Worm (Caenorhabditis elegans): ENCODE data around the gene cpg-8.

Gene cpg-8

DNA sequence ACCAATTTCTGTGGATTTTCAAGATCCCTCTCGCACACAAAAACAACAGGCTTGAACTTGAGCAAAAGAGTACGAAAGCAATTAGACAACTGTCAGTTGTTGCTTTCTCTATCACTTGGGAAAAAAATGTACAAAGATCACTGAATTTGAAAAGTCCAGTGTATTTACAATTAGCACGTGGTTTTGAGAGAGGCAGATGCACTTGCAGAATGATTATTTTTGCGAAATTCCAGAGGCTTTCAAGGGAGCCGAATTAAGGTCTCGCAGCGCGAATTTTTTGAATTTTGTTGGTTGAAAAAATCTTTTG, 1.0 kb upstream of the cpg-8 start:
- TF ChIP-seq daf-16 (GFP tag; optimal IDR thresholded peaks at IDR 0.05) (peak in 1 of 2 experiments; percentile 51), daf-16 (tag; optimal IDR thresholded peaks at IDR 0.05) (no peak), zfp-2 (tag; optimal IDR thresholded peaks at IDR 0.05) (no peak), egl-27 (tag; optimal IDR thresholded peaks at IDR 0.05) (no peak), unc-62 (GFP tag; optimal IDR thresholded peaks at IDR 0.05 in 1 of 2) (peak in 1 of 2 experiments; percentile 79), unc-62 (tag; optimal IDR thresholded peaks at IDR 0.05) (no peak), aly-2 (tag; optimal IDR thresholded peaks at IDR 0.05) (no peak), nhr-237 (tag; optimal IDR thresholded peaks at IDR 0.05) (no peak), nhr-77 (tag; optimal IDR thresholded peaks at IDR 0.05) (no peak), snpc-1.2 (GFP tag; IDR thresholded peaks at IDR 0.05) (no peak), hlh-30 (tag; optimal IDR thresholded peaks at IDR 0.05; ENCODE audit: insufficient read depth) (peak; percentile 11), sdz-12 (GFP tag; optimal IDR thresholded peaks at IDR 0.05) (no peak), F44E2.7 (GFP tag; IDR thresholded peaks at IDR 0.05) (no peak), madf-9 (GFP tag; conservative IDR thresholded peaks at IDR 0.05) (no peak), egl-43 (GFP tag; IDR thresholded peaks at IDR 0.05) (no peak), ceh-32 (tag; optimal IDR thresholded peaks at IDR 0.05; ENCODE audit: poor library complexity) (no peak), nhr-48 (tag; optimal IDR thresholded peaks at IDR 0.05) (no peak), daf-19 (GFP tag; conservative IDR thresholded peaks at IDR 0.05) (no peak), mdl-1 (tag; optimal IDR thresholded peaks at IDR 0.05) (no peak), nhr-76 (tag; optimal IDR thresholded peaks at IDR 0.05) (no peak), unc-39 (tag; optimal IDR thresholded peaks at IDR 0.05) (no peak), cey-2 (tag; optimal IDR thresholded peaks at IDR 0.05; ENCODE audit: borderline replicate concordance, insufficient read depth) (no peak), mxl-3 (GFP tag; optimal IDR thresholded peaks at IDR 0.05) (no peak)

DNA sequence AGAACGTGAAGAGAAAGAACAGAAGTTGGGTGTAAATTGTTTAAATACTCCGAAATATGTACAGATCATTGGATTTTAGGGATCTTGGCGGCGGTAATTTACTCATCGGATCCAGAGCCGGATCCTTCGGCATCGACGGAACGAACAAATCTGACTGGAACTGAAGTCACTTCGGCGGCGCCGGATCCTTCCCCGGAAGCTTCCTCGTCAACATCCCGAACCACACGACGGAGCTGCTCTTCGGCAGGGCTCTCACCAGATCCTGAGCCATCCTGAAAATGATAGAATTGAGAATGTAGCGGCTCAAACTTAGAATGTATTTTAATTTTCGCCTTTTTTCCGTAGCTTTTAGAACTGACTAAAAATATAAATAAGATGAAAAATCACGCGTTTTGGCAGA, 575 bp downstream of the cpg-8 start:
- peak in 1 of 2 experiments; percentile 88 for TF ChIP-seq unc-62 (GFP tag; optimal IDR thresholded peaks at IDR 0.05 in 1 of 2)
- no peak for TF ChIP-seq unc-62 (tag; optimal IDR thresholded peaks at IDR 0.05)
- no peak for TF ChIP-seq unc-39 (tag; optimal IDR thresholded peaks at IDR 0.05)
- no peak for TF ChIP-seq gei-8 (GFP tag; optimal IDR thresholded peaks at IDR 0.05)
- peak; percentile 70; the same call in 1 of the 2 replicates for TF ChIP-seq set-16 (GFP tag; IDR thresholded peaks at IDR 0.05)

DNA sequence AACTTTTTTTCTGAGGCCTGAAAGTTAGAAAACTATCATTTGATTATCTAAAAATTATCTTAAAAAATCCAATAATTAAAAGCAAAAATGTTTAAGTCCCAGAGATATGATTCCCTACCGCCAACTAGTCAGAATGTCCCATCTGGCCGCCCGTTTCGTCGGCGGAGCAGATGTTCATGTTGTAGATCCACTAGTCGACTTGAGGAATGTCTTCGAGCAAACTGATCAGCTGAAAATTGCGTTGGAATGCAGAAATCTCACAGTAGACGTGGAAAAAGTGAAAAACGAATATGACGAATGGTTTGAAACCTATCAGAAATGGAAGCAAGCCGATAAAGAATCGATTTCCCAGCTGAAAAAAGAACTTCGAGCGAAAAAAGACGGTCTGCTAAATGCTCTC, 3.0 kb downstream of the cpg-8 start, which contains the start of gene K03B4.1:
Gene K03B4.1 (plus strand): TSS at position 97 of the 400 bp plus-strand sequence.
- peak; percentile 42 for TF ChIP-seq ama-1 (optimal IDR thresholded peaks at IDR 0.05)
- no peak for TF ChIP-seq egl-43 (GFP tag; IDR thresholded peaks at IDR 0.05)
- peak; percentile 72 for TF ChIP-seq sdz-12 (GFP tag; optimal IDR thresholded peaks at IDR 0.05)
- peak; percentile 30; the same call in 1 of the 2 replicates for TF ChIP-seq T26A8.4 (GFP tag; IDR thresholded peaks at IDR 0.05)
- 0 out of 2 replicates have a peak, but pooled peaks have one; percentile 30 for TF ChIP-seq saeg-2 (GFP tag; IDR thresholded peaks at IDR 0.05)
- TF ChIP-seq lin-29 (GFP tag; IDR thresholded peaks at IDR 0.05): no peak
- TF ChIP-seq nhr-102 (tag; optimal IDR thresholded peaks at IDR 0.05): peak; percentile 11
- no peak for TF ChIP-seq aly-2 (tag; optimal IDR thresholded peaks at IDR 0.05)
- TF ChIP-seq T20F7.1 (GFP tag; optimal IDR thresholded peaks at IDR 0.05): no peak
- no peak for TF ChIP-seq dmd-9 (GFP tag; IDR thresholded peaks at IDR 0.05)
- no peak for TF ChIP-seq F44E2.7 (GFP tag; IDR thresholded peaks at IDR 0.05)
- TF ChIP-seq unc-39 (tag; optimal IDR thresholded peaks at IDR 0.05): no peak
- no peak for TF ChIP-seq pqm-1 (tag; optimal IDR thresholded peaks at IDR 0.05)
- peak in 1 of 2 experiments; percentile 14 for TF ChIP-seq lsy-2 (tag; optimal IDR thresholded peaks at IDR 0.05)
- TF ChIP-seq vab-7 (GFP tag; IDR thresholded peaks at IDR 0.05): no peak

DNA sequence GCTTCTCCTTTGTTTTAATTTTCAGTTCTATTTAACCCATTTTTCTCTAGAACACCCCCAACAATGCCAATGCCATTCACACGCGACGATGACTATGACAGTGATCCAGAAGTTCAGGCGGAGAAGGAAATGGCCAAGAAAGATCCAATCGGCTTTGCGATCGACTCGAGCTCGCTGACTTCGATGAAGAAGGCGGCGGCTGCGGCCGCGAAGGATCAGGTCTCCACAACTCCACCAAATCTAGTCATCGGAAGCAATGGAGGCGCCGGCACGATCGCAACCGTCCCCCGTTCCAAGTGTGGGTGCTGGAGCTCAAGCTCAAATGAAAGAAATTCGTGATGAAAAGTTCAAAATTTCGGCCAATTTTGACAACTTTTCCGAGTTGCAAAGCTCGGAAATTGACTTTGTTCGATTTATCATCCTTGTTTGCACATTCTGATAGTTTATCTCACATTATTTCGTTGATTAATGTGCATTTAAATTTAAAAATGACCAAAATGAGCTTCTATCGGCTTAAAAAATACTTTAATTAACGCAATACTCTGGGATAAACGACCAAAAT, 4.2 kb downstream of the cpg-8 start, which contains the start of gene K03B4.2:
Gene K03B4.2 (plus strand): TSS at position 51 of the 562 bp plus-strand sequence.
- TF ChIP-seq rbr-2 (tag; optimal IDR thresholded peaks at IDR 0.05) (no peak), Y48G9A.11 (GFP tag; IDR thresholded peaks at IDR 0.05) (peak; percentile 66; the same call in 1 of the 2 replicates), set-16 (GFP tag; IDR thresholded peaks at IDR 0.05) (peak; percentile 86), dpl-1 (GFP tag; optimal IDR thresholded peaks at IDR 0.05) (no peak), daf-8 (GFP tag; IDR thresholded peaks at IDR 0.05) (no peak), sdz-12 (GFP tag; optimal IDR thresholded peaks at IDR 0.05) (no peak), lsy-2 (tag; optimal IDR thresholded peaks at IDR 0.05) (no peak), unc-62 (GFP tag; optimal IDR thresholded peaks at IDR 0.05 in 1 of 2) (no peak), unc-62 (tag; optimal IDR thresholded peaks at IDR 0.05) (no peak), egl-43 (GFP tag; IDR thresholded peaks at IDR 0.05) (0 out of 2 replicates have a peak, but pooled peaks have one; percentile 33), ama-1 (optimal IDR thresholded peaks at IDR 0.05) (peak; percentile 5), F10B5.3 (tag; optimal IDR thresholded peaks at IDR 0.05) (no peak), zip-2 (tag; optimal IDR thresholded peaks at IDR 0.05) (no peak), hlh-30 (tag; optimal IDR thresholded peaks at IDR 0.05; ENCODE audit: insufficient read depth) (no peak), fos-1 (tag; optimal IDR thresholded peaks at IDR 0.05) (no peak), F37D6.2 (tag; optimal IDR thresholded peaks at IDR 0.05) (no peak), Y105C5A.15 (GFP tag; IDR thresholded peaks at IDR 0.05) (no peak), duxl-1 (tag; optimal IDR thresholded peaks at IDR 0.05; ENCODE audit: poor library complexity) (no peak), unc-39 (tag; optimal IDR thresholded peaks at IDR 0.05) (no peak)

Measured in whole organism, L4 larva.